Fruit fly (Drosophila melanogaster) whole organism, prepupa: ENCODE results near the gene Ythdc1.
A peak's percentile ranks its signal among the peaks of the same experiment; 100 is the strongest.

Experiments
- Blimp-1 ChIP-seq: fragments of 200-800 bp; sonication (Bioruptor generic); optimal IDR thresholded peaks from 3 replicates; lab custom pipeline; 2017; ENCODE audit warnings: missing biosample characterization, missing genetic modification characterization, mild to moderate bottlenecking, moderate library complexity, missing genetic modification reagents
- CG11294 ChIP-seq: fragments of 200-800 bp; sonication (Bioruptor generic); IDR thresholded peaks from 2 replicates; pipeline ENCODE4 v1.3.6; 2022; ENCODE audit warnings: missing biosample characterization, missing genetic modification characterization
- CG11762 ChIP-seq: fragments of 200-800 bp; sonication (Bioruptor generic); optimal IDR thresholded peaks from 3 replicates; lab custom pipeline; 2016; ENCODE audit warnings: missing biosample characterization, missing genetic modification characterization; ENCODE audit not compliant: insufficient read depth
- CG11902 ChIP-seq: fragments of 200-800 bp; sonication (Bioruptor generic); optimal IDR thresholded peaks from 3 replicates; lab custom pipeline; 2016; ENCODE audit warnings: missing biosample characterization, missing genetic modification characterization
- CG15336 ChIP-seq: fragments of 200-800 bp; sonication (Bioruptor generic); IDR thresholded peaks from 2 replicates; pipeline ENCODE4 v1.3.6; 2022; ENCODE audit warnings: missing biosample characterization, missing genetic modification characterization
- CG1621 ChIP-seq: fragments of 200-800 bp; sonication (Bioruptor generic); optimal IDR thresholded peaks from 3 replicates; lab custom pipeline; 2018; ENCODE audit warnings: missing biosample characterization, mild to moderate bottlenecking, missing genetic modification characterization
- CG16779 ChIP-seq: fragments of 200-800 bp; sonication (Bioruptor generic); optimal IDR thresholded peaks from 3 replicates; lab custom pipeline; 2017; ENCODE audit warnings: missing biosample characterization, mild to moderate bottlenecking, missing genetic modification characterization
- CG3032 ChIP-seq: fragments of 200-800 bp; optimal IDR thresholded peaks from 2 replicates; lab custom pipeline; 2019; ENCODE audit warnings: missing biosample characterization, mild to moderate bottlenecking, missing genetic modification characterization, moderate library complexity
- CG31627 ChIP-seq: fragments of 200-800 bp; sonication (Bioruptor generic); optimal IDR thresholded peaks from 3 replicates; lab custom pipeline; 2016; ENCODE audit warnings: missing biosample characterization, missing genetic modification characterization
- CG32006 ChIP-seq: fragments of 200-800 bp; sonication (Bioruptor generic); optimal IDR thresholded peaks from 3 replicates; lab custom pipeline; 2017; ENCODE audit warnings: missing biosample characterization, mild to moderate bottlenecking, missing genetic modification characterization
- CG34406 ChIP-seq: fragments of 200-800 bp; sonication (Bioruptor generic); optimal IDR thresholded peaks from 3 replicates; lab custom pipeline; 2016; ENCODE audit warnings: missing biosample characterization, missing genetic modification characterization
- CG3919 ChIP-seq: fragments of 200-800 bp; sonication (Bioruptor generic); optimal IDR thresholded peaks from 3 replicates; lab custom pipeline; 2016; ENCODE audit warnings: missing biosample characterization, missing genetic modification characterization
- CG4318 ChIP-seq: fragments of 200-800 bp; sonication (Bioruptor generic); optimal IDR thresholded peaks from 3 replicates; lab custom pipeline; 2017; ENCODE audit warnings: missing biosample characterization, mild to moderate bottlenecking, missing genetic modification characterization
- CG6163 ChIP-seq: fragments of 200-800 bp; sonication (Bioruptor generic); IDR thresholded peaks from 3 replicates; pipeline ENCODE4 v1.3.6; 2022; ENCODE audit warnings: missing biosample characterization, missing genetic modification characterization
- CG6808 ChIP-seq: fragments of 200-800 bp; sonication (Bioruptor generic); optimal IDR thresholded peaks from 3 replicates; lab custom pipeline; 2017; ENCODE audit warnings: missing biosample characterization, missing genetic modification characterization, mild to moderate bottlenecking, moderate library complexity, missing genetic modification reagents
- CG6854 ChIP-seq: fragments of 200-800 bp; sonication (Bioruptor generic); optimal IDR thresholded peaks from 2 replicates; lab custom pipeline; 2017; ENCODE audit warnings: missing biosample characterization, mild to moderate bottlenecking, missing genetic modification characterization
- CG7368 ChIP-seq: fragments of 200-800 bp; sonication (Bioruptor generic); optimal IDR thresholded peaks from 3 replicates; lab custom pipeline; 2016; ENCODE audit warnings: missing biosample characterization, missing genetic modification characterization
- CG8119 ChIP-seq: fragments of 200-800 bp; sonication (Bioruptor generic); IDR thresholded peaks from 3 replicates; pipeline ENCODE4 v1.3.6; 2022; ENCODE audit warnings: missing biosample characterization, missing genetic modification characterization
- CG8319 ChIP-seq: fragments of 200-800 bp; sonication (Bioruptor generic); optimal IDR thresholded peaks from 3 replicates; lab custom pipeline; 2016; ENCODE audit warnings: missing biosample characterization, missing genetic modification characterization
- CG8632 ChIP-seq: fragments of 200-800 bp; sonication (Bioruptor generic); optimal IDR thresholded peaks from 3 replicates; lab custom pipeline; 2016; ENCODE audit warnings: missing biosample characterization, missing genetic modification characterization
- Eip78C ChIP-seq: fragments of 200-800 bp; sonication (Bioruptor generic); peaks from one replicate; lab custom pipeline; 2016; ENCODE audit warnings: missing biosample characterization, missing genetic modification characterization
- Eip93F ChIP-seq: fragments of 200-800 bp; sonication (Bioruptor generic); optimal IDR thresholded peaks from 2 replicates; lab custom pipeline; 2016; ENCODE audit warnings: missing biosample characterization, mild to moderate bottlenecking, missing genetic modification characterization
- Hr38 ChIP-seq: sonication (Bioruptor generic); optimal IDR thresholded peaks from 2 replicates; lab custom pipeline; 2016; ENCODE audit warnings: missing biosample characterization, missing genetic modification characterization
- Hr4 ChIP-seq: fragments of 200-800 bp; sonication (Bioruptor generic); optimal IDR thresholded peaks from 3 replicates; lab custom pipeline; 2016; ENCODE audit warnings: missing biosample characterization, missing genetic modification characterization
- Lpt ChIP-seq: fragments of 200-800 bp; sonication (Bioruptor generic); optimal IDR thresholded peaks from 3 replicates; lab custom pipeline; 2016; ENCODE audit warnings: missing biosample characterization, missing genetic modification characterization
- Met ChIP-seq: fragments of 200-800 bp; sonication (Bioruptor generic); optimal IDR thresholded peaks from 3 replicates; lab custom pipeline; 2016; ENCODE audit warnings: missing biosample characterization, missing genetic modification characterization
- OdsH ChIP-seq: fragments of 200-800 bp; sonication (Bioruptor generic); optimal IDR thresholded peaks from 3 replicates; lab custom pipeline; 2016; ENCODE audit warnings: missing biosample characterization, missing genetic modification characterization
- Sox102F ChIP-seq: fragments of 200-800 bp; sonication (Bioruptor generic); optimal IDR thresholded peaks from 2 replicates; lab custom pipeline; 2016; ENCODE audit warnings: missing biosample characterization, mild to moderate bottlenecking, missing genetic modification characterization
- Sox15 ChIP-seq: fragments of 200-800 bp; sonication (Bioruptor generic); optimal IDR thresholded peaks from 3 replicates; lab custom pipeline; 2016; ENCODE audit warnings: missing biosample characterization, missing genetic modification characterization
- eg ChIP-seq: fragments of 200-800 bp; sonication (Bioruptor generic); IDR thresholded peaks from 3 replicates; pipeline ENCODE4 v1.3.6; 2022; ENCODE audit warnings: missing biosample characterization, missing genetic modification characterization
- lz ChIP-seq: fragments of 200-800 bp; sonication (Bioruptor generic); optimal IDR thresholded peaks from 3 replicates; lab custom pipeline; 2016; ENCODE audit warnings: missing biosample characterization, missing genetic modification characterization
- net ChIP-seq: fragments of 200-800 bp; sonication (Bioruptor generic); optimal IDR thresholded peaks from 3 replicates; lab custom pipeline; 2016; ENCODE audit warnings: missing biosample characterization, missing genetic modification characterization
- pdm3 ChIP-seq: fragments of 200-800 bp; sonication (Bioruptor generic); optimal IDR thresholded peaks from 3 replicates; lab custom pipeline; 2016; ENCODE audit warnings: missing biosample characterization, missing genetic modification characterization
- salr ChIP-seq, 2 experiments: fragments of 200-800 bp; sonication (Bioruptor generic); optimal IDR thresholded peaks; 3 replicates each; lab custom pipeline; 2016 to 2018; ENCODE audit warnings: missing biosample characterization in 2 of 2, missing genetic modification characterization in 2 of 2, mild to moderate bottlenecking in 1 of 2
- spab ChIP-seq: fragments of 200-800 bp; sonication (Bioruptor generic); optimal IDR thresholded peaks from 2 replicates; lab custom pipeline; 2017; ENCODE audit warnings: missing biosample characterization, mild to moderate bottlenecking, missing genetic modification characterization, missing genetic modification reagents
- ss ChIP-seq, 2 experiments: fragments of 200-800 bp; sonication (Bioruptor generic); optimal IDR thresholded peaks; 2 replicates in 1 of 2; 3 replicates in 1 of 2; lab custom pipeline; 2017 to 2018; ENCODE audit warnings: mild to moderate bottlenecking in 2 of 2, missing biosample characterization in 2 of 2, missing genetic modification characterization in 2 of 2, moderate library complexity in 1 of 2
- svp ChIP-seq: fragments of 200-800 bp; sonication (Bioruptor generic); peaks from one replicate; lab custom pipeline; 2016; ENCODE audit warnings: missing biosample characterization, missing genetic modification characterization

Ythdc1 gene

dm6 chr3L:3388708-3389665, 15.0 kb upstream of the Ythdc1 start (continued):
- TF ChIP-seq CG34406 (GFP tag; lab: Kevin White, UChicago) (peak; percentile 48), pdm3 (GFP tag; lab: Kevin White, UChicago) (peak; percentile 71), Met (GFP tag; lab: Kevin White, UChicago) (peak; percentile 78), Hr4 (peak; percentile 54), CG11902 (GFP tag; lab: Kevin White, UChicago) (peak; percentile 76), Blimp-1 (GFP tag; lab: Kevin White, UChicago) (peak; percentile 44), CG15336 (GFP tag; lab: Robert Waterston, UW) (peak; percentile 83), CG7368 (GFP tag; lab: Kevin White, UChicago) (peak; percentile 70), CG3032 (tag; lab: Kevin White, UChicago) (peak; percentile 81), CG16779 (tag; lab: Kevin White, UChicago) (peak; percentile 41), CG32006 (GFP tag; lab: Kevin White, UChicago) (peak; percentile 74), CG1621 (tag; lab: Kevin White, UChicago) (peak; percentile 60), CG3919 (GFP tag; lab: Kevin White, UChicago) (peak; percentile 82), salr (GFP tag; optimal IDR thresholded peaks at IDR 0.05; lab: Kevin White, UChicago) (peak; percentile 46 to 52), ss (GFP tag; optimal IDR thresholded peaks at IDR 0.05; lab: Kevin White, UChicago) (peak; percentile 27 to 90), CG11294 (GFP tag; lab: Robert Waterston, UW) (peak; percentile 74), CG31627 (GFP tag; lab: Kevin White, UChicago) (peak; percentile 76), OdsH (GFP tag; lab: Kevin White, UChicago) (peak; percentile 65), CG8632 (peak; percentile 39), CG6854 (GFP tag; lab: Kevin White, UChicago) (peak; percentile 60), net (peak; percentile 34), svp (peak; percentile 70), spab (GFP tag; lab: Kevin White, UChicago) (peak; percentile 69), CG6163 (GFP tag; lab: Robert Waterston, UW) (peak; percentile 89), Eip93F (GFP tag; lab: Kevin White, UChicago) (peak; percentile 44), CG4318 (GFP tag; lab: Kevin White, UChicago) (peak; percentile 66), Hr38 (no peak), CG11762 (GFP tag; lab: Kevin White, UChicago) (peak; percentile 66), Lpt (GFP tag; lab: Kevin White, UChicago) (peak; percentile 75), Sox102F (GFP tag; lab: Kevin White, UChicago) (peak; percentile 77), Eip78C (GFP tag; lab: Kevin White, UChicago) (peak; percentile 89), lz (GFP tag; lab: Kevin White, UChicago) (peak; percentile 82), Sox15 (GFP tag; lab: Kevin White, UChicago) (peak; percentile 46), CG6808 (peak; percentile 69)

- TF ChIP-seq Eip93F (GFP tag; lab: Kevin White, UChicago): no peak
- peak; percentile 12 for TF ChIP-seq Eip78C (GFP tag; lab: Kevin White, UChicago)
- TF ChIP-seq, all 60 proteins: peak for 1
Measured at dm6 chr3L:3387619-3388018, 13.6 kb upstream of the Ythdc1 start.

- TF ChIP-seq CG16779 (tag; lab: Kevin White, UChicago) (peak; percentile 4), CG11762 (GFP tag; lab: Kevin White, UChicago) (no peak), CG15336 (GFP tag; lab: Robert Waterston, UW) (peak; percentile 23; the same call in 1 of the 2 replicates), Eip78C (GFP tag; lab: Kevin White, UChicago) (peak; percentile 7), eg (0 out of 3 replicates have a peak, but pooled peaks have one; percentile 29), CG6163 (GFP tag; lab: Robert Waterston, UW) (0 out of 3 replicates have a peak, but pooled peaks have one; percentile 46), CG8119 (GFP tag; lab: Robert Waterston, UW) (peak; percentile 33; the same call in 1 of the 3 replicates), Blimp-1 (GFP tag; lab: Kevin White, UChicago) (no peak), CG8319 (GFP tag; lab: Kevin White, UChicago) (no peak)
Measured at dm6 chr3L:3386730-3387129, 12.8 kb upstream of the Ythdc1 start.
